Fruit fly (Drosophila melanogaster) whole organism, embryonic: ENCODE data around the gene CG43168.

Experiments
- B-H1 ChIP-seq: fragments of 200-800 bp; sonication (Bioruptor generic); IDR thresholded peaks from 3 replicates; pipeline ENCODE4 v1.3.6; 2022; ENCODE audit warnings: missing biosample characterization, missing genetic modification characterization
- CG10267 ChIP-seq: fragments of 200-800 bp; sonication (Bioruptor generic); optimal IDR thresholded peaks from 2 replicates; lab custom pipeline; 2018; ENCODE audit warnings: missing biosample characterization, mild to moderate bottlenecking, missing genetic modification characterization, moderate library complexity
- CG11560 ChIP-seq: fragments of 200-800 bp; sonication (Bioruptor generic); IDR thresholded peaks from 3 replicates; pipeline ENCODE4 v1.3.6; 2022; ENCODE audit warnings: missing biosample characterization, missing genetic modification characterization
- CG12769 ChIP-seq: fragments of 200-800 bp; sonication (Bioruptor generic); optimal IDR thresholded peaks from 2 replicates; lab custom pipeline; 2019; ENCODE audit warnings: missing biosample characterization, mild to moderate bottlenecking, missing genetic modification characterization, moderate library complexity
- CG15073 ChIP-seq: fragments of 200-800 bp; sonication (Bioruptor generic); optimal IDR thresholded peaks from 2 replicates; lab custom pipeline; 2016; ENCODE audit warnings: missing biosample characterization, missing genetic modification characterization
- CG16863 ChIP-seq: fragments of 200-800 bp; sonication (Bioruptor generic); optimal IDR thresholded peaks from 3 replicates; lab custom pipeline; 2016; ENCODE audit warnings: missing biosample characterization, missing genetic modification characterization
- CG17359 ChIP-seq: fragments of 200-800 bp; sonication (Bioruptor generic); optimal IDR thresholded peaks from 3 replicates; lab custom pipeline; 2018; ENCODE audit warnings: missing biosample characterization, mild to moderate bottlenecking, missing genetic modification characterization, moderate library complexity
- CG17385 ChIP-seq: fragments of 200-800 bp; sonication (Bioruptor generic); optimal IDR thresholded peaks from 3 replicates; lab custom pipeline; 2018; ENCODE audit warnings: missing biosample characterization, mild to moderate bottlenecking, missing genetic modification characterization
- CG1792 ChIP-seq: fragments of 200-800 bp; sonication (Bioruptor generic); optimal IDR thresholded peaks from 2 replicates; lab custom pipeline; 2016; ENCODE audit warnings: missing biosample characterization, missing genetic modification characterization
- CG18262 ChIP-seq: fragments of 200-800 bp; optimal IDR thresholded peaks from 3 replicates; lab custom pipeline; 2019; ENCODE audit warnings: missing biosample characterization, mild to moderate bottlenecking, missing genetic modification characterization, moderate library complexity
- CG2129 ChIP-seq: fragments of 200-800 bp; sonication (Bioruptor generic); IDR thresholded peaks from 2 replicates; pipeline ENCODE4 v1.3.6; 2022; ENCODE audit warnings: missing biosample characterization, missing genetic modification characterization; ENCODE audit not compliant: partially characterized antibody
- CG30403 ChIP-seq: fragments of 200-800 bp; sonication (Bioruptor generic); optimal IDR thresholded peaks from 3 replicates; lab custom pipeline; 2016; ENCODE audit warnings: missing biosample characterization, missing genetic modification characterization
- CG3065 ChIP-seq: fragments of 200-800 bp; sonication (Bioruptor generic); optimal IDR thresholded peaks from 2 replicates; lab custom pipeline; 2016; ENCODE audit warnings: missing biosample characterization, missing genetic modification characterization
- CG3281 ChIP-seq: fragments of 200-800 bp; sonication (Bioruptor generic); optimal IDR thresholded peaks from 3 replicates; lab custom pipeline; 2017; ENCODE audit warnings: missing biosample characterization, mild to moderate bottlenecking, missing genetic modification characterization
- CG34376 ChIP-seq: fragments of 200-800 bp; sonication (Bioruptor generic); optimal IDR thresholded peaks from 2 replicates; lab custom pipeline; 2018; ENCODE audit warnings: missing biosample characterization, mild to moderate bottlenecking, missing genetic modification characterization
- CG6654 ChIP-seq: fragments of 200-800 bp; sonication (Bioruptor generic); optimal IDR thresholded peaks from 2 replicates; lab custom pipeline; 2017; ENCODE audit warnings: missing biosample characterization, mild to moderate bottlenecking, missing genetic modification characterization
- CG6813 ChIP-seq: fragments of 200-800 bp; sonication (Bioruptor generic); optimal IDR thresholded peaks from 2 replicates; lab custom pipeline; 2017; ENCODE audit warnings: missing biosample characterization, missing genetic modification characterization, mild to moderate bottlenecking, moderate library complexity, missing genetic modification reagents
- CG7271 ChIP-seq: fragments of 200-800 bp; sonication (Bioruptor generic); optimal IDR thresholded peaks from 2 replicates; lab custom pipeline; 2018; ENCODE audit warnings: missing biosample characterization, mild to moderate bottlenecking, missing genetic modification characterization, moderate library complexity
- CG7372 ChIP-seq: fragments of 200-800 bp; sonication (Bioruptor generic); IDR thresholded peaks from 2 replicates; pipeline ENCODE4 v1.3.6; 2022; ENCODE audit warnings: missing biosample characterization, missing genetic modification characterization
- CG8478 ChIP-seq: fragments of >200 bp; optimal IDR thresholded peaks from 2 replicates; lab custom pipeline; 2018
- CG9437 ChIP-seq: fragments of 200-800 bp; sonication (Bioruptor generic); optimal IDR thresholded peaks from 2 replicates; lab custom pipeline; 2018; ENCODE audit warnings: missing biosample characterization, mild to moderate bottlenecking, missing genetic modification characterization
- Chrac-16 ChIP-seq: fragments of 200-800 bp; sonication (Bioruptor generic); optimal IDR thresholded peaks from 3 replicates; lab custom pipeline; 2016; ENCODE audit warnings: missing biosample characterization, missing genetic modification characterization
- CoRest ChIP-seq: fragments of 200-800 bp; sonication (Bioruptor generic); optimal IDR thresholded peaks from 3 replicates; lab custom pipeline; 2018; ENCODE audit warnings: missing biosample characterization, mild to moderate bottlenecking, missing genetic modification characterization, moderate library complexity
- Dad ChIP-seq: fragments of 200-800 bp; sonication (Bioruptor generic); optimal IDR thresholded peaks from 3 replicates; lab custom pipeline; 2016; ENCODE audit warnings: missing biosample characterization, missing genetic modification characterization
- Fer3 ChIP-seq: fragments of 200-800 bp; sonication (Bioruptor generic); optimal IDR thresholded peaks from 2 replicates; lab custom pipeline; 2018; ENCODE audit warnings: missing biosample characterization, mild to moderate bottlenecking, missing genetic modification characterization, moderate library complexity
- HmgZ ChIP-seq: fragments of 200-800 bp; sonication (Bioruptor generic); optimal IDR thresholded peaks from 2 replicates; lab custom pipeline; 2018; ENCODE audit warnings: missing biosample characterization, mild to moderate bottlenecking, missing genetic modification characterization
- Lhr ChIP-seq: fragments of 200-800 bp; sonication (Bioruptor generic); optimal IDR thresholded peaks from 3 replicates; lab custom pipeline; 2017; ENCODE audit warnings: mild to moderate bottlenecking, missing biosample characterization, missing genetic modification reagents, missing genetic modification characterization
- NfI ChIP-seq: fragments of 200-800 bp; sonication (Bioruptor generic); optimal IDR thresholded peaks from 3 replicates; lab custom pipeline; 2018; ENCODE audit warnings: missing biosample characterization, mild to moderate bottlenecking, missing genetic modification characterization, moderate library complexity
- Oli ChIP-seq: fragments of 200-800 bp; sonication (Bioruptor generic); optimal IDR thresholded peaks from 2 replicates; lab custom pipeline; 2018; ENCODE audit warnings: missing biosample characterization, mild to moderate bottlenecking, missing genetic modification characterization, moderate library complexity
- Opbp ChIP-seq: fragments of 200-800 bp; sonication (Bioruptor generic); IDR thresholded peaks from 3 replicates; pipeline ENCODE4 v1.3.6; 2022; ENCODE audit warnings: missing biosample characterization, missing genetic modification characterization; ENCODE audit not compliant: partially characterized antibody
- PHDP ChIP-seq: fragments of 200-800 bp; sonication (Bioruptor generic); optimal IDR thresholded peaks from 3 replicates; lab custom pipeline; 2018; ENCODE audit warnings: missing biosample characterization, mild to moderate bottlenecking, missing genetic modification characterization, moderate library complexity
- Sox100B ChIP-seq: fragments of 200-800 bp; sonication (Bioruptor generic); optimal IDR thresholded peaks from 3 replicates; lab custom pipeline; 2018; ENCODE audit warnings: missing biosample characterization, mild to moderate bottlenecking, missing genetic modification characterization
- chinmo ChIP-seq: fragments of 200-800 bp; sonication (Bioruptor generic); IDR thresholded peaks from 4 replicates; pipeline ENCODE4 v1.3.6; 2022; ENCODE audit warnings: missing biosample characterization, missing genetic modification characterization; ENCODE audit not compliant: partially characterized antibody
- dati ChIP-seq: fragments of 200-800 bp; sonication (Bioruptor generic); IDR thresholded peaks from 2 replicates; pipeline ENCODE4 v1.3.6; 2022; ENCODE audit warnings: missing biosample characterization, missing genetic modification characterization
- dmrt11E ChIP-seq: fragments of 200-800 bp; sonication (Bioruptor generic); optimal IDR thresholded peaks from 3 replicates; lab custom pipeline; 2018; ENCODE audit warnings: missing biosample characterization, mild to moderate bottlenecking, missing genetic modification characterization, moderate library complexity
- exex ChIP-seq: fragments of 200-800 bp; sonication (Bioruptor generic); optimal IDR thresholded peaks from 4 replicates; lab custom pipeline; 2018; ENCODE audit warnings: missing biosample characterization, mild to moderate bottlenecking, missing genetic modification characterization, moderate library complexity
- gem ChIP-seq: fragments of 200-800 bp; sonication (Bioruptor generic); optimal IDR thresholded peaks from 2 replicates; lab custom pipeline; 2019; ENCODE audit warnings: missing biosample characterization, mild to moderate bottlenecking, missing genetic modification characterization, moderate library complexity
- jumu ChIP-seq: fragments of 200-800 bp; sonication (Bioruptor generic); optimal IDR thresholded peaks from 3 replicates; lab custom pipeline; 2016; ENCODE audit warnings: missing biosample characterization, missing genetic modification characterization
- nmo ChIP-seq: fragments of 200-800 bp; sonication (Bioruptor generic); optimal IDR thresholded peaks from 2 replicates; lab custom pipeline; 2018; ENCODE audit warnings: missing biosample characterization, mild to moderate bottlenecking, missing genetic modification characterization, moderate library complexity
- prd ChIP-seq, 3 experiments: fragments of >200 bp in 2 of 3; fragments of 200-800 bp in 1 of 3; sonication (Bioruptor generic) in 1 of 3; optimal IDR thresholded peaks in 2 of 3; IDR thresholded peaks in 1 of 3; 2 replicates in 2 of 3; 3 replicates in 1 of 3; pipeline versions ENCODE4 v1.3.6 to Lab custom; 2017 to 2022; ENCODE audit warnings: missing biosample characterization in 1 of 3, missing genetic modification characterization in 1 of 3
- rib ChIP-seq: fragments of 200-800 bp; sonication (Bioruptor generic); IDR thresholded peaks from 2 replicates; pipeline ENCODE4 v1.3.6; 2022; ENCODE audit warnings: missing biosample characterization, missing genetic modification characterization
- sisA ChIP-seq: fragments of 200-800 bp; sonication (Bioruptor generic); IDR thresholded peaks from 2 replicates; pipeline ENCODE4 v1.3.6; 2022; ENCODE audit warnings: missing biosample characterization, missing genetic modification characterization
- tio ChIP-seq: fragments of 200-800 bp; sonication (Bioruptor generic); optimal IDR thresholded peaks from 2 replicates; lab custom pipeline; 2017; ENCODE audit warnings: missing biosample characterization, missing genetic modification characterization, inconsistent platforms
- tll ChIP-seq, 2 experiments: fragments of 200-800 bp in 1 of 2; fragments of >200 bp in 1 of 2; sonication (Bioruptor generic) in 1 of 2; optimal IDR thresholded peaks; 2 replicates each; lab custom pipeline; 2017 to 2019; ENCODE audit warnings: missing biosample characterization in 2 of 2, missing genetic modification characterization in 2 of 2, mild to moderate bottlenecking in 1 of 2, moderate library complexity in 1 of 2
- vfl ChIP-seq: fragments of 200-800 bp; sonication (Bioruptor generic); optimal IDR thresholded peaks from 2 replicates; lab custom pipeline; 2016; ENCODE audit warnings: missing biosample characterization, missing genetic modification characterization
- zfh1 ChIP-seq: fragments of 200-800 bp; sonication (Bioruptor generic); IDR thresholded peaks from 3 replicates; pipeline ENCODE4 v1.3.6; 2022; ENCODE audit warnings: missing biosample characterization, missing genetic modification characterization

Gene CG43168

dm6 chr3L:6263896-6264841 lies 11.4 kb upstream of the CG43168 start (continued):
- peak; percentile 38 for TF ChIP-seq nmo (GFP tag; lab: Kevin White, UChicago)
- TF ChIP-seq CG34376: no peak
- no peak for TF ChIP-seq CG3281 (GFP tag; lab: Kevin White, UChicago)
- TF ChIP-seq tio (GFP tag; lab: Kevin White, UChicago): no peak
- TF ChIP-seq CG7271 (tag; lab: Kevin White, UChicago): no peak
- TF ChIP-seq PHDP (tag; lab: Kevin White, UChicago): peak; percentile 55
- peak; percentile 67; the same call in 2 of the 3 replicates for TF ChIP-seq Opbp (GFP tag; lab: Robert Waterston, UW)
- TF ChIP-seq Chrac-16 (GFP tag; lab: Kevin White, UChicago): peak; percentile 61
- peak; percentile 40 for TF ChIP-seq dmrt11E (tag; lab: Kevin White, UChicago)
- no peak for TF ChIP-seq Dad
- peak; percentile 12; the same call in 1 of the 3 replicates for TF ChIP-seq B-H1 (GFP tag; lab: Robert Waterston, UW)
- TF ChIP-seq CG17385 (GFP tag; lab: Kevin White, UChicago): no peak
- TF ChIP-seq jumu (GFP tag; lab: Kevin White, UChicago): no peak
- TF ChIP-seq chinmo (GFP tag; lab: Robert Waterston, UW): no peak
- peak; percentile 40 for TF ChIP-seq Fer3 (tag; lab: Kevin White, UChicago)
- TF ChIP-seq CG8478: no peak
- TF ChIP-seq Lhr: peak; percentile 46
- no peak for TF ChIP-seq exex (tag; lab: Kevin White, UChicago)
- no peak for TF ChIP-seq CG2129 (GFP tag; lab: Robert Waterston, UW)
- no peak for TF ChIP-seq CG12769 (tag; lab: Kevin White, UChicago)
- TF ChIP-seq CG3065 (GFP tag; lab: Kevin White, UChicago): no peak
- no peak for TF ChIP-seq CG16863 (GFP tag; lab: Kevin White, UChicago)
- no peak for TF ChIP-seq tll (GFP tag; optimal IDR thresholded peaks at IDR 0.05; lab: Kevin White, UChicago)
- peak; percentile 34; the same call in 1 of the 2 replicates for TF ChIP-seq CG7372 (GFP tag; lab: Robert Waterston, UW)
- TF ChIP-seq CG17359 (tag; lab: Kevin White, UChicago): peak; percentile 27
- no peak for TF ChIP-seq CG15073 (GFP tag; lab: Kevin White, UChicago)
- no peak for TF ChIP-seq Sox100B (GFP tag; lab: Kevin White, UChicago)
- TF ChIP-seq gem: peak; percentile 60
- TF ChIP-seq zfh1: no peak
- peak; percentile 70 for TF ChIP-seq CG30403 (GFP tag; lab: Kevin White, UChicago)
- peak; percentile 64 for TF ChIP-seq HmgZ (tag; lab: Kevin White, UChicago)
- peak; percentile 14; the same call in 1 of the 2 replicates for TF ChIP-seq sisA
- no peak for TF ChIP-seq CG11560 (tag; lab: Robert Waterston, UW)
- TF ChIP-seq CG9437 (GFP tag; lab: Kevin White, UChicago): no peak
- no peak for TF ChIP-seq CG1792
- TF ChIP-seq CoRest: peak; percentile 62
- TF ChIP-seq CG18262 (tag; lab: Kevin White, UChicago): peak; percentile 50
- TF ChIP-seq rib (GFP tag; lab: Robert Waterston, UW): peak; percentile 49; the same call in 1 of the 2 replicates
- TF ChIP-seq NfI (GFP tag; lab: Kevin White, UChicago): peak; percentile 58
- TF ChIP-seq CG6654 (GFP tag; lab: Kevin White, UChicago): no peak
- peak; percentile 19 for TF ChIP-seq Oli
- TF ChIP-seq vfl (GFP tag; lab: Kevin White, UChicago): no peak
- TF ChIP-seq CG6813 (GFP tag; lab: Kevin White, UChicago): peak; percentile 29
- no peak for TF ChIP-seq dati (GFP tag; lab: Robert Waterston, UW)
- no peak for TF ChIP-seq prd (optimal IDR thresholded peaks at IDR 0.05; lab: Kevin White, UChicago)
- TF ChIP-seq prd (GFP tag; IDR thresholded peaks at IDR 0.05; lab: Robert Waterston, UW): peak; percentile 59; the same call in 2 of the 3 replicates
- TF ChIP-seq CG10267 (tag; lab: Kevin White, UChicago): peak; percentile 42
